Worm (Caenorhabditis elegans): ENCODE data around the gene Y45G12C.1.

Gene Y45G12C.1

DNA sequence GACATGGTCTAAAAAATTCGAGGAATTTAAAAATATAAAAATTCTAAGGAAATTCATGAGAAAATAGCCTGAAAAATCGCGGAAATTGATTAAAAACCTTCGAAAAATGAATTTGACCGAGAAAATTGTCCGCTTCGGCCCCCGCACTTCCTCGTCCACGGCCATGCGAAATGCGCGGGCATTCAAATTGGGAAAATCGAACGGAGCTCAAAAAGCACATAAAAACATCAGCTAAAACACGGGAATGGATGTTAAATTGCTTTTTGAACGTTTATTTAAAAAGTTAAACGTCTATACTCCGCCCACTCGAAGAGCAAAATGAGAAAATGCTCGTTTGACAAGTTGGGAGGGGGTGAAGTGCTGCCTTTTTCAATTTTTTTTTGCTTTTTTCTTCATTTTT, 37.6 kb downstream of the Y45G12C.1 start, which contains the start of gene F53E10.6:
F53E10.6 (minus strand) TSS at position 8 of the 400 bp plus-strand sequence.
- TF ChIP-seq ceh-8 (GFP tag; optimal IDR thresholded peaks at IDR 0.05) = no peak
- peak; percentile 50; the same call in 1 of the 2 replicates for TF ChIP-seq unc-98 (GFP tag; IDR thresholded peaks at IDR 0.05)
- TF ChIP-seq fkh-8 (tag; optimal IDR thresholded peaks at IDR 0.05) = peak; percentile 8
- peak; percentile 28; the same call in 1 of the 2 replicates for TF ChIP-seq isw-1 (GFP tag; IDR thresholded peaks at IDR 0.05)
- TF ChIP-seq nhr-28 (tag; optimal IDR thresholded peaks at IDR 0.05) = no peak
- TF ChIP-seq aha-1 (tag; optimal IDR thresholded peaks at IDR 0.05) = no peak
- no peak for TF ChIP-seq aly-2 (tag; optimal IDR thresholded peaks at IDR 0.05)
- no peak for TF ChIP-seq sox-4 (tag; optimal IDR thresholded peaks at IDR 0.05)
- TF ChIP-seq nhr-20 (tag; optimal IDR thresholded peaks at IDR 0.05) = peak; percentile 27
- no peak for TF ChIP-seq nhr-76 (tag; optimal IDR thresholded peaks at IDR 0.05)
- no peak for TF ChIP-seq jun-1 (tag; optimal IDR thresholded peaks at IDR 0.05)
- no peak for TF ChIP-seq C04F5.9 (tag; optimal IDR thresholded peaks at IDR 0.05)
- no peak for TF ChIP-seq C16A3.4 (tag; optimal IDR thresholded peaks at IDR 0.05)
- TF ChIP-seq mab-9 (GFP tag; IDR thresholded peaks at IDR 0.05) = no peak
- TF ChIP-seq ceh-63 (GFP tag; optimal IDR thresholded peaks at IDR 0.05) = no peak
- no peak for TF ChIP-seq sup-37 (GFP tag; optimal IDR thresholded peaks at IDR 0.05)
- peak; percentile 35 for TF ChIP-seq skn-1 (tag; optimal IDR thresholded peaks at IDR 0.05)
- TF ChIP-seq lin-35 (GFP tag; optimal IDR thresholded peaks at IDR 0.05) = peak; percentile 90 to 93
- TF ChIP-seq ceh-82 (tag; optimal IDR thresholded peaks at IDR 0.05) = peak in 1 of 3 experiments; percentile 39
- TF ChIP-seq rnt-1 (tag; optimal IDR thresholded peaks at IDR 0.05) = peak; percentile 94
- TF ChIP-seq F16B12.6 (tag; optimal IDR thresholded peaks at IDR 0.05) = peak; percentile 36
- TF ChIP-seq elt-2 (tag; optimal IDR thresholded peaks at IDR 0.05) = peak; percentile 21
- peak; percentile 34 for TF ChIP-seq lin-14 (GFP tag; optimal IDR thresholded peaks at IDR 0.05)
- no peak for TF ChIP-seq lin-39 (tag; optimal IDR thresholded peaks at IDR 0.05)
- peak; percentile 74 for TF ChIP-seq lir-3 (tag; optimal IDR thresholded peaks at IDR 0.05; ENCODE audit: poor library complexity)
- TF ChIP-seq irx-1 (tag; optimal IDR thresholded peaks at IDR 0.05) = peak; percentile 62
- no peak for TF ChIP-seq ama-1 (optimal IDR thresholded peaks at IDR 0.05)
- TF ChIP-seq zip-4 (GFP tag; optimal IDR thresholded peaks at IDR 0.05) = no peak
- peak; percentile 40 for TF ChIP-seq mep-1 (tag; optimal IDR thresholded peaks at IDR 0.05)
- no peak for TF ChIP-seq efl-3 (GFP tag; optimal IDR thresholded peaks at IDR 0.05)
- TF ChIP-seq pqm-1 (tag; optimal IDR thresholded peaks at IDR 0.05) = no peak
- TF ChIP-seq fkh-4 (tag; optimal IDR thresholded peaks at IDR 0.05; ENCODE audit: borderline replicate concordance) = no peak
- no peak for TF ChIP-seq unc-86 (tag; optimal IDR thresholded peaks at IDR 0.05)
- no peak for TF ChIP-seq unc-130 (tag; optimal IDR thresholded peaks at IDR 0.05)
- peak; percentile 52 for TF ChIP-seq nhr-90 (tag; optimal IDR thresholded peaks at IDR 0.05; ENCODE audit: poor library complexity)
- no peak for TF ChIP-seq grh-1 (GFP tag; IDR thresholded peaks at IDR 0.05)
- TF ChIP-seq nhr-47 (tag; optimal IDR thresholded peaks at IDR 0.05) = peak; percentile 63
- peak; percentile 17 for TF ChIP-seq dsc-1 (tag; optimal IDR thresholded peaks at IDR 0.05)
- TF ChIP-seq unc-62 (GFP tag; optimal IDR thresholded peaks at IDR 0.05) = no peak
- no peak for TF ChIP-seq tlp-1 (tag; optimal IDR thresholded peaks at IDR 0.05)
- TF ChIP-seq xbp-1 (tag; optimal IDR thresholded peaks at IDR 0.05) = peak; percentile 21
- TF ChIP-seq ztf-11 (tag; optimal IDR thresholded peaks at IDR 0.05) = peak in 1 of 2 experiments; percentile 66
- peak; percentile 44 for TF ChIP-seq tbx-2 (tag; optimal IDR thresholded peaks at IDR 0.05)
- no peak for TF ChIP-seq mdl-1 (tag; optimal IDR thresholded peaks at IDR 0.05)
- TF ChIP-seq ceh-90 (tag; optimal IDR thresholded peaks at IDR 0.05) = peak; percentile 83
- TF ChIP-seq alr-1 (tag; optimal IDR thresholded peaks at IDR 0.05; ENCODE audit: borderline replicate concordance) = no peak
- no peak for TF ChIP-seq pag-3 (tag; optimal IDR thresholded peaks at IDR 0.05; ENCODE audit: borderline replicate concordance, insufficient read depth)
- TF ChIP-seq fos-1 (tag; optimal IDR thresholded peaks at IDR 0.05) = no peak
- peak; percentile 60 for TF ChIP-seq nhr-71 (tag; optimal IDR thresholded peaks at IDR 0.05)
- peak; percentile 15 for TF ChIP-seq swsn-7 (tag; optimal IDR thresholded peaks at IDR 0.05)
- peak; percentile 80 to 91 (median 89) for TF ChIP-seq dpl-1 (GFP tag; optimal IDR thresholded peaks at IDR 0.05)
- TF ChIP-seq snpc-4 (tag; optimal IDR thresholded peaks at IDR 0.05) = peak; percentile 35
- peak; percentile 77 for TF ChIP-seq nhr-85 (tag)

Measured in whole organism, L1 larva.